Worm (Caenorhabditis elegans) whole organism, L4/young adult: ENCODE results near the gene chil-6.

ENCODE experiments used
- W03F9.2 ChIP-seq: fragments of 150-350 bp; optimal IDR thresholded peaks from 2 replicates; lab custom pipeline; 2014; ENCODE audit warnings: missing biosample characterization, missing genetic modification characterization
- dao-5 ChIP-seq: sonication (generic microtip); optimal IDR thresholded peaks from 2 replicates; lab custom pipeline; 2016; ENCODE audit warnings: missing genotype, missing genetic modification characterization, moderate library complexity, missing compliant biosample characterization
- him-1 ChIP-seq: sonication (generic microtip); optimal IDR thresholded peaks from 2 replicates; lab custom pipeline; 2016; ENCODE audit warnings: missing genotype, missing genetic modification reagents, missing genetic modification characterization, missing compliant biosample characterization

DNA sequence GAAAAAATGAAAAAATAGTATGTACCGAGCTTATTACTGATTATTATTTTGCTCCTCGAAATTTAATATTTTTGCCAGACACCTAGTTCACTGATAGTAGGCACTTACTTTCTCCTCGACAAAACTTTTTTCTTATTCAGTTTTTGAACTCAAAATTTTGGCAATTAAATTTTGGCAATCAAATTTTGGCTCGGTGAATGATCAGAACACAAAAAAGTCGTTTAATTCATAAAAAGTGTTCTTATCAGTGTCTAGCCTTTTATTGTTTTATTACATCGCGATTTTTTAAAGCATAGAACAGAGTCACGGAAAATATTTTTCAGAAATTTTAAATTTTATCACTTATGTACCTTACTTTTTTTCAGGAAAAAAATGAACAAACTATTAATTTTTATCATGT, 37.5 kb upstream of the chil-6 start:
- TF ChIP-seq dao-5 (tag; lab: Kevin White, UChicago), result no peak
- no peak for TF ChIP-seq him-1 (tag; lab: Kevin White, UChicago)
- no peak for TF ChIP-seq W03F9.2 (tag; lab: Kevin White, UChicago)
